Fruit fly (Drosophila melanogaster) whole organism, adult: ENCODE measurements around the gene Pitslre.
A peak's percentile ranks its signal among the peaks of the same experiment; 100 is the strongest.

Source experiments
- CG11617 ChIP-seq: fragments of 200-800 bp; sonication (Bioruptor generic); optimal IDR thresholded peaks from 2 replicates; lab custom pipeline; 2017; ENCODE audit warnings: mild to moderate bottlenecking, missing biosample characterization, missing genetic modification reagents, missing genetic modification characterization
- CG14711 ChIP-seq: fragments of 200-800 bp; sonication (Bioruptor generic); optimal IDR thresholded peaks from 2 replicates; lab custom pipeline; 2018; ENCODE audit warnings: missing biosample characterization, mild to moderate bottlenecking, missing genetic modification characterization, moderate library complexity
- CG5204 ChIP-seq: fragments of 200-800 bp; sonication (Bioruptor generic); optimal IDR thresholded peaks from 2 replicates; lab custom pipeline; 2016; ENCODE audit warnings: missing biosample characterization, missing genetic modification characterization
- CG7101 ChIP-seq: fragments of 200-800 bp; sonication (Bioruptor generic); optimal IDR thresholded peaks from 2 replicates; lab custom pipeline; 2018; ENCODE audit warnings: missing biosample characterization, mild to moderate bottlenecking, missing genetic modification characterization, moderate library complexity
- Clk ChIP-seq: fragments of 200-800 bp; sonication (Bioruptor generic); optimal IDR thresholded peaks from 2 replicates; lab custom pipeline; 2017; ENCODE audit warnings: missing biosample characterization, missing genetic modification characterization
- cic ChIP-seq: fragments of 200-800 bp; sonication (Bioruptor generic); optimal IDR thresholded peaks from 2 replicates; lab custom pipeline; 2017; ENCODE audit warnings: missing biosample characterization, mild to moderate bottlenecking, missing genetic modification characterization, moderate library complexity

DNA sequence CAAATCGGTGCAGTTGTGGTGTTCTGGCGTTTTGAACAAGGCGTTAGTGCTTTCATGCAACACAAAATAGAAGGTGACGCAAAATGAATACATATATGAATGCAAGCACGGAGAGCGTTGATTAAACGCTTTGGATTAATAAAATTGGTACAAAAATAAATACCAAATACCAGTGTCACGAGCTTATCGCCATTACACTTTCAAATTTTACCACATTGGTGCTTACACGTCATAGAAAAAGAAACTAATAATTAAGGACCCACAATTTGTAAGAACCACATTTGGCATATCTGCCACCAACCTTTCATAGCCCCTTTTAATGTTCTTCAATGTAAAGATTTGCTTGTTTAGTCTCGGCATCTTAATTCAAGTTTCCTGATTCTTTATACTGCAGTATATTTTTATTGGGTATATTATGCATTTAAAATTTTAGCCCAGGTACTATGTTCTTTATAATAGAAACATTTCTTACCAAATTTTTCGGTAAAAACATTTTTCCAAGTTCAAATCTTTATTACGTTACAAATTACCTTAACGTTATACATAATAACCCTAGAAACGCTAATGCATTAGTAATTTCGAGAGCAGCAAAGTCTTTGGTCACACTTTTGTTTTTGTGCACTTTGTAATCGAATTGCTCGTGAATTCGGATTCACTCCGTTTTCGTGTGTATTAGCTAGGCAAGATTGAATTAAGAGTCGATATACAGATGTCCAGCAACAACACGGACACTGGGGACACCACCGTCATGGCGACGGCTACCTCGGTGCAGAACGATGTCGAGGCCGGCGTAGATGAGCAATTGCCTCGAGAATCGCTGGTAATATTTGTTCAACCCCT is 7.1 kb downstream of the Pitslre start, which contains the start of the genes Pex16 and Pex14:
- TF ChIP-seq CG11617 (GFP tag; lab: Kevin White, UChicago) (peak; percentile 40), CG14711 (peak; percentile 47), CG7101 (tag; lab: Kevin White, UChicago) (peak; percentile 44), cic (GFP tag; lab: Kevin White, UChicago) (no peak), CG5204 (GFP tag; lab: Kevin White, UChicago) (no peak), Clk (GFP tag; lab: Kevin White, UChicago) (no peak)
